Fruit fly (Drosophila melanogaster) whole organism, pupa: ENCODE measurements around the gene Epp.

ENCODE experiments used
- CG10348 ChIP-seq: fragments of 200-800 bp; sonication (Bioruptor generic); IDR thresholded peaks from 2 replicates; pipeline ENCODE4 v1.3.6; 2022; ENCODE audit warnings: missing biosample characterization, missing genetic modification characterization
- CG12605 ChIP-seq: fragments of 200-800 bp; sonication (Bioruptor generic); IDR thresholded peaks from 2 replicates; pipeline ENCODE4 v1.3.6; 2022; ENCODE audit warnings: missing biosample characterization, missing genetic modification characterization
- CG13204 ChIP-seq: fragments of 200-800 bp; sonication (Bioruptor generic); optimal IDR thresholded peaks from 2 replicates; lab custom pipeline; 2018; ENCODE audit warnings: missing biosample characterization, mild to moderate bottlenecking, missing genetic modification characterization, moderate library complexity
- CG14655 ChIP-seq: fragments of 200-800 bp; sonication (Bioruptor generic); optimal IDR thresholded peaks from 3 replicates; lab custom pipeline; 2017; ENCODE audit warnings: mild to moderate bottlenecking, missing biosample characterization, missing genetic modification reagents, missing genetic modification characterization
- CG15710 ChIP-seq: fragments of 200-800 bp; sonication (Bioruptor generic); optimal IDR thresholded peaks from 2 replicates; lab custom pipeline; 2018; ENCODE audit warnings: missing biosample characterization, mild to moderate bottlenecking, missing genetic modification characterization, moderate library complexity
- CG17806 ChIP-seq: fragments of 200-800 bp; sonication (Bioruptor generic); optimal IDR thresholded peaks from 2 replicates; lab custom pipeline; 2018; ENCODE audit warnings: missing biosample characterization, mild to moderate bottlenecking, missing genetic modification characterization, moderate library complexity
- CG32121 ChIP-seq: fragments of 200-800 bp; sonication (Bioruptor generic); IDR thresholded peaks from 2 replicates; pipeline ENCODE4 v1.3.6; 2022; ENCODE audit warnings: missing biosample characterization, missing genetic modification characterization
- CG34367 ChIP-seq: fragments of 200-800 bp; sonication (Bioruptor generic); optimal IDR thresholded peaks from 2 replicates; lab custom pipeline; 2018; ENCODE audit warnings: missing biosample characterization, mild to moderate bottlenecking, missing genetic modification characterization
- CG4496 ChIP-seq: fragments of 200-800 bp; sonication (Bioruptor generic); IDR thresholded peaks from 3 replicates; pipeline ENCODE4 v1.3.6; 2022; ENCODE audit warnings: missing biosample characterization, missing genetic modification characterization
- CG8159 ChIP-seq: fragments of 200-800 bp; sonication (Bioruptor generic); optimal IDR thresholded peaks from 3 replicates; lab custom pipeline; 2018; ENCODE audit warnings: missing biosample characterization, mild to moderate bottlenecking, missing genetic modification characterization, moderate library complexity
- CG8301 ChIP-seq: fragments of 200-800 bp; sonication (Bioruptor generic); optimal IDR thresholded peaks from 2 replicates; lab custom pipeline; 2018; ENCODE audit warnings: missing biosample characterization, mild to moderate bottlenecking, missing genetic modification characterization
- CG9948 ChIP-seq: fragments of 200-800 bp; sonication (Bioruptor generic); optimal IDR thresholded peaks from 2 replicates; lab custom pipeline; 2018; ENCODE audit warnings: missing biosample characterization, mild to moderate bottlenecking, missing genetic modification characterization, moderate library complexity
- D1 ChIP-seq: fragments of 200-800 bp; sonication (Bioruptor generic); optimal IDR thresholded peaks from 2 replicates; lab custom pipeline; 2018; ENCODE audit warnings: missing biosample characterization, mild to moderate bottlenecking, missing genetic modification characterization, moderate library complexity
- EcR ChIP-seq: fragments of 200-800 bp; sonication (Bioruptor generic); optimal IDR thresholded peaks from 3 replicates; lab custom pipeline; 2019; ENCODE audit warnings: missing biosample characterization, missing genetic modification characterization, mild to moderate bottlenecking, moderate library complexity, missing genetic modification reagents
- Ets98B ChIP-seq: fragments of 200-800 bp; sonication (Bioruptor generic); IDR thresholded peaks from 2 replicates; pipeline ENCODE4 v1.3.6; 2022; ENCODE audit warnings: missing biosample characterization, missing genetic modification characterization
- Pif1A ChIP-seq: fragments of 200-800 bp; sonication (Bioruptor generic); optimal IDR thresholded peaks from 3 replicates; lab custom pipeline; 2016; ENCODE audit warnings: missing biosample characterization, missing genetic modification characterization
- Pif1B ChIP-seq: fragments of 200-800 bp; sonication (Bioruptor generic); optimal IDR thresholded peaks from 3 replicates; lab custom pipeline; 2016; ENCODE audit warnings: missing biosample characterization, missing genetic modification characterization
- Snoo ChIP-seq: fragments of 200-800 bp; sonication (Bioruptor generic); optimal IDR thresholded peaks from 3 replicates; lab custom pipeline; 2017; ENCODE audit warnings: missing biosample characterization, mild to moderate bottlenecking, missing genetic modification characterization, inconsistent platforms
- fd96Ca ChIP-seq: fragments of 200-800 bp; sonication (Bioruptor generic); IDR thresholded peaks from 3 replicates; pipeline ENCODE4 v1.3.6; 2022; ENCODE audit warnings: missing biosample characterization, missing genetic modification characterization
- gl ChIP-seq: fragments of 200-800 bp; sonication (Bioruptor generic); optimal IDR thresholded peaks from 2 replicates; lab custom pipeline; 2018; ENCODE audit warnings: missing biosample characterization, mild to moderate bottlenecking, missing genetic modification characterization
- rn ChIP-seq: fragments of 200-800 bp; sonication (Bioruptor generic); IDR thresholded peaks from 2 replicates; pipeline ENCODE4 v1.3.6; 2022; ENCODE audit warnings: missing biosample characterization, missing genetic modification characterization

Epp gene

DNA sequence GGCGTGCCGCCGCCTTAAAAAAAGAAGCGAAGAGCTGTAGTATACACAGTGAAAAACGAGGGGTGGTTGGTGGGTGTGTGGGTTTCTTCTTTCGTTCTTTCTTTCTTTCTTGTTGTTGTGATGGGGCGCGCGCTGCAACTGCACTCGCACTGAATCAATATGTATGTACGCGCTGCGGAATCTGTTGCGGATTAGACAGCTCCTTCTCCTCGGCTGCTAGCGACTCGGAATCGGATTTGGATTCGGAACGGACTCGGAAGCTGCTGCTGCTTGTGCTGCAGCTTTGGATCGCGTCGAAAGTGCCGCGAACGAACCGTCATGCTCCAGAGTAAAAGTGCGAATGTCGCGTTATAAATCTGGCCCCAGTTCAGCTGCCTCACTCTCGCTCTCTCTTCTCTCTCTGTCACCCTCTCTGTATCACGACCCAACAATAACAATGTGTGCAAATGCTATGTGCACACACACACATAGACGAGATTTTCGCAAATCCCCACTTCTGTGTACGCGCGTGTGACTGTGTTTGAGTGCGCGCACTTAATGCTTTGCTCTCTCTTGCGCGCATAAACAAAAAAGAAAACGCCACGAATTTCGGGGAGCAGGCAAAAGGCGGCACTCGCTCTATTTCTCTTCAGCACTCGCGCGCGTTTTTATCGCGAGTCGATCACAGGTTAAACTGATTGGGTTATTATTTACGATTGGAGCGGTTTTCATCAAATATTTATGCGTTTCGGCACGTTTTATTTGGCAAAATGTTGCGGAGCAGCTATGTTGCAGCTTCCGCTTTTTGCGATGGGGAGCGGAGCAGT lies 38.5 kb upstream of the Epp start:
- TF ChIP-seq Ets98B (GFP tag; lab: Robert Waterston, UW) (peak; percentile 61), rn (GFP tag; lab: Robert Waterston, UW) (no peak), CG9948 (tag; lab: Kevin White, UChicago) (no peak), CG15710 (tag; lab: Kevin White, UChicago) (peak; percentile 15), fd96Ca (GFP tag; lab: Robert Waterston, UW) (peak; percentile 51; the same call in 2 of the 3 replicates), CG8159 (peak; percentile 20), Pif1A (peak; percentile 20), CG34367 (tag; lab: Kevin White, UChicago) (no peak), gl (tag; lab: Kevin White, UChicago) (no peak), Pif1B (GFP tag; lab: Kevin White, UChicago) (peak; percentile 66), CG13204 (peak; percentile 76), CG32121 (GFP tag; lab: Robert Waterston, UW) (peak; percentile 57; the same call in 1 of the 2 replicates), EcR (GFP tag; lab: Kevin White, UChicago) (peak; percentile 61), CG4496 (GFP tag; lab: Robert Waterston, UW) (peak; percentile 71)

dm6 chr3R:24027222-24027621 lies 34.5 kb upstream of the Epp start:
- TF ChIP-seq CG4496 (GFP tag; lab: Robert Waterston, UW), result no peak
- no peak for TF ChIP-seq Pif1A
- no peak for TF ChIP-seq CG17806 (tag; lab: Kevin White, UChicago)
- no peak for TF ChIP-seq D1 (tag; lab: Kevin White, UChicago)
- no peak for TF ChIP-seq CG34367 (tag; lab: Kevin White, UChicago)
- no peak for TF ChIP-seq Ets98B (GFP tag; lab: Robert Waterston, UW)
- TF ChIP-seq CG14655 (GFP tag; lab: Kevin White, UChicago), result no peak
- TF ChIP-seq, all 21 proteins: peak for 0

DNA sequence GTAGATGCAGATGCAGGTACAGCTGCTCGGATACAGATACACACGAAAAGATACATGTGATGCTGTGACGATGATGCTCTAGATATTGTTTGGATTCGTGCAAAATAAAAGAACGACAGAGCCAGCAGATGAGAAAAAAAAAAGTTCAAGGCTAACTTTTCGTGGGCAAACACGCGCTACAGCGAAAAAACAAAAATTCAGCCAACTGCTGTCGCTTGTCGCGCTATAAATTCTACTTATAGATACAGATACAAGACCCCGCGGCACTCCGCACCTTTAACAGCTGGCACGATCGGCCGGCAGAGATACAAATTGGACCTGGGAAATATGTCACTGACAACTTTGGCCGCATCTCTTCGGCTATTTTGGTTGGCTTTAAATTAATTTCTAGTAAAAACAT lies 33.8 kb upstream of the Epp start:
- TF ChIP-seq CG34367 (tag; lab: Kevin White, UChicago) (no peak), gl (tag; lab: Kevin White, UChicago) (no peak), CG12605 (GFP tag; lab: Robert Waterston, UW) (no peak), CG17806 (tag; lab: Kevin White, UChicago) (no peak), CG4496 (GFP tag; lab: Robert Waterston, UW) (no peak), fd96Ca (GFP tag; lab: Robert Waterston, UW) (0 out of 3 replicates have a peak, but pooled peaks have one; percentile 14), EcR (GFP tag; lab: Kevin White, UChicago) (no peak), rn (GFP tag; lab: Robert Waterston, UW) (no peak), Ets98B (GFP tag; lab: Robert Waterston, UW) (no peak), CG32121 (GFP tag; lab: Robert Waterston, UW) (peak; percentile 54), CG10348 (no peak), CG13204 (no peak), Snoo (tag; lab: Kevin White, UChicago) (no peak), Pif1A (no peak), D1 (tag; lab: Kevin White, UChicago) (no peak), Pif1B (GFP tag; lab: Kevin White, UChicago) (no peak)
- TF ChIP-seq, all 21 proteins: peak for 2

- TF ChIP-seq CG15710 (tag; lab: Kevin White, UChicago) (no peak), CG9948 (tag; lab: Kevin White, UChicago) (peak; percentile 4), CG34367 (tag; lab: Kevin White, UChicago) (no peak), Snoo (tag; lab: Kevin White, UChicago) (no peak), Pif1B (GFP tag; lab: Kevin White, UChicago) (no peak), CG17806 (tag; lab: Kevin White, UChicago) (no peak), CG32121 (GFP tag; lab: Robert Waterston, UW) (no peak), EcR (GFP tag; lab: Kevin White, UChicago) (no peak), CG4496 (GFP tag; lab: Robert Waterston, UW) (0 out of 3 replicates have a peak, but pooled peaks have one; percentile 22), CG8159 (no peak), gl (tag; lab: Kevin White, UChicago) (no peak), CG12605 (GFP tag; lab: Robert Waterston, UW) (no peak), CG8301 (tag; lab: Kevin White, UChicago) (peak; percentile 26), CG10348 (no peak), fd96Ca (GFP tag; lab: Robert Waterston, UW) (no peak), rn (GFP tag; lab: Robert Waterston, UW) (no peak), Pif1A (peak; percentile 37), D1 (tag; lab: Kevin White, UChicago) (no peak), Ets98B (GFP tag; lab: Robert Waterston, UW) (no peak), CG14655 (GFP tag; lab: Kevin White, UChicago) (peak; percentile 39), CG13204 (no peak)
- TF ChIP-seq, all 21 proteins: peak for 5
Measured at dm6 chr3R:24025715-24026467, 33.2 kb upstream of the Epp start.

dm6 chr3R:24024688-24025087 lies 32.0 kb upstream of the Epp start:
- TF ChIP-seq D1 (tag; lab: Kevin White, UChicago) (no peak), CG13204 (peak; percentile 32), EcR (GFP tag; lab: Kevin White, UChicago) (peak; percentile 62), CG9948 (tag; lab: Kevin White, UChicago) (no peak)
